Worm (Caenorhabditis elegans) whole organism, L1 larva: ENCODE results near the gene sas-4.

ENCODE experiments used
- ces-1 ChIP-seq: fragments of 150-350 bp; optimal IDR thresholded peaks from 2 replicates; lab custom pipeline; 2014; ENCODE audit warnings: missing biosample characterization, missing genetic modification reagents, missing genetic modification characterization
- egl-13 ChIP-seq: sonication (generic microtip); optimal IDR thresholded peaks from 2 replicates; lab custom pipeline; 2016; ENCODE audit warnings: missing genotype, missing genetic modification reagents, missing genetic modification characterization, missing compliant biosample characterization
- fos-1 ChIP-seq: fragments of 150-350 bp; optimal IDR thresholded peaks from 2 replicates; lab custom pipeline; 2014; ENCODE audit warnings: missing biosample characterization, missing genetic modification characterization
- nhr-71 ChIP-seq: sonication (generic microtip); optimal IDR thresholded peaks from 2 replicates; lab custom pipeline; 2016; ENCODE audit warnings: mild to moderate bottlenecking, missing genetic modification characterization, moderate library complexity, missing compliant biosample characterization
- pqm-1 ChIP-seq: sonication (generic microtip); optimal IDR thresholded peaks from 3 replicates; lab custom pipeline; 2017; ENCODE audit warnings: missing biosample characterization, missing genetic modification characterization
- unc-62 ChIP-seq: fragments of 150-350 bp; optimal IDR thresholded peaks from 2 replicates; lab custom pipeline; 2014; ENCODE audit warnings: missing biosample characterization, missing genetic modification reagents, missing genetic modification characterization
- ztf-11 ChIP-seq, 2 experiments: sonication (generic microtip); optimal IDR thresholded peaks; 2 replicates each; lab custom pipeline; 2016 to 2017; ENCODE audit warnings: missing genetic modification characterization in 2 of 2, missing biosample characterization in 1 of 2, missing compliant biosample characterization in 1 of 2

DNA sequence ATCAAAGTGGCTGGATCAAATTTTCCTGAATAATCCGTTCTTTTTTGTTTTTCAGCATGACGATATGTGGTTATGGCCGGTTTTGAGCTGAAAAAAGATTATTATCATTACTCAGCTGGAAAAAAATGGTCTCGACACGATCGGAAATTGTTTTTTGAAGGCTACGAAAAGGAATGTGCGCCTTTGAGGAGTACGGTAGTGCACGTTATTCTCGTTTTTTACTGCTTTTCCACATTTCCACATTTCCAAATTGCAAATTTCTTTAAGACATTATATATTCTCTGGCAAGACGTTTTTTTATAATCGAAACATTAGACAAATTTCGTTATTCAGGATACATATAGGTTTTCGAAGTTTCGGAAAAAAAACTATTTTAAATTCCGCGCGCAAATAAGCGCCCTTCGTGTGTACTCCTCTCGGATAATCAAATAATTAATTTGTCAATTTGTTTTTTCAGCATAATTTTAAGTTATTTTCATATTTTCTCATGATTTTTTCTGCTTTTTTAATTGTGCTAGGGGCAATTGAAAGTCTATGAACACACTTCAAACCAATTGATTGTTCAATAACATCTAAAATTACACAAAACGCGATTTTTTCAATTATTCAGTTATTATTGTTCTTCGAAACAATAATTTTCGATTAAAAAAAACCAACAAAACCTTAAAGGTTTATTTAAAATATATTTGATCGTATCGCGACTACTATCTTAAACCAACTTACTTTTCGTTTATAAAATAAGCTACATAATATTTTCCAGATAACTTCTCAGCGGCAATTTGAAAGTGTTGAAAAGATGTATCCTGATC lies 45.1 kb upstream of the sas-4 start, which contains the start of gene R05D3.3:
- TF ChIP-seq ces-1 (GFP tag; lab: Kevin White, UChicago) (no peak), nhr-71 (no peak), fos-1 (tag; lab: Kevin White, UChicago) (no peak), ztf-11 (tag; optimal IDR thresholded peaks at IDR 0.05; lab: Kevin White, UChicago) (no peak), unc-62 (GFP tag; lab: Kevin White, UChicago) (no peak), egl-13 (no peak), pqm-1 (tag; lab: Kevin White, UChicago) (no peak)
